Worm (Caenorhabditis elegans) whole organism, mixed stage, embryonic: Measurements from ENCODE around the gene F38B6.6.
A peak's percentile ranks its signal among the peaks of the same experiment; 100 is the strongest.

Source experiments
- blmp-1 ChIP-seq: fragments of 150-350 bp; optimal IDR thresholded peaks from 2 replicates; lab custom pipeline; 2014; ENCODE audit warnings: missing biosample characterization, missing genetic modification characterization
- ceh-43 ChIP-seq: fragments of 200-800 bp; sonication (Bioruptor generic); optimal IDR thresholded peaks from 2 replicates; lab custom pipeline; 2018; ENCODE audit warnings: mild to moderate bottlenecking, missing genetic modification characterization, moderate library complexity, missing compliant biosample characterization
- ceh-83 ChIP-seq: fragments of 200-800 bp; sonication (Bioruptor generic); optimal IDR thresholded peaks from 2 replicates; lab custom pipeline; 2018; ENCODE audit warnings: mild to moderate bottlenecking, missing genetic modification characterization, missing compliant biosample characterization
- ces-1 ChIP-seq: fragments of 150-350 bp; optimal IDR thresholded peaks from 2 replicates; lab custom pipeline; 2014; ENCODE audit warnings: missing biosample characterization, missing genetic modification reagents, missing genetic modification characterization
- elt-1 ChIP-seq: sonication (generic microtip); optimal IDR thresholded peaks from 2 replicates; lab custom pipeline; 2017; ENCODE audit warnings: missing genetic modification characterization, mild to moderate bottlenecking, missing compliant biosample characterization, antibody characterized with exemption, moderate library complexity, borderline replicate concordance; ENCODE audit not compliant: insufficient read depth
- elt-3 ChIP-seq: fragments of 150-350 bp; optimal IDR thresholded peaks from 2 replicates; lab custom pipeline; 2014; ENCODE audit warnings: missing biosample characterization, missing genetic modification characterization
- flh-1 ChIP-seq: fragments of 200-800 bp; sonication (Bioruptor generic); optimal IDR thresholded peaks from 2 replicates; lab custom pipeline; 2018; ENCODE audit warnings: mild to moderate bottlenecking, missing genetic modification characterization, moderate library complexity, missing compliant biosample characterization
- ham-2 ChIP-seq: fragments of 200-800 bp; sonication (Bioruptor generic); optimal IDR thresholded peaks from 2 replicates; lab custom pipeline; 2018; ENCODE audit warnings: mild to moderate bottlenecking, missing genetic modification characterization, missing compliant biosample characterization
- hlh-1 ChIP-seq: fragments of 150-350 bp; optimal IDR thresholded peaks from 2 replicates; lab custom pipeline; 2014; ENCODE audit warnings: missing biosample characterization, missing genetic modification reagents, missing genetic modification characterization
- lin-13 ChIP-seq: fragments of 150-350 bp; optimal IDR thresholded peaks from 2 replicates; lab custom pipeline; 2014; ENCODE audit warnings: missing biosample characterization, missing genetic modification characterization
- lin-32 ChIP-seq: fragments of 200-800 bp; sonication (Bioruptor generic); optimal IDR thresholded peaks from 2 replicates; lab custom pipeline; 2018; ENCODE audit warnings: mild to moderate bottlenecking, missing genetic modification characterization, missing compliant biosample characterization
- lsy-2 ChIP-seq: fragments of 150-350 bp; optimal IDR thresholded peaks from 2 replicates; lab custom pipeline; 2014; ENCODE audit warnings: missing biosample characterization, missing genetic modification characterization
- mab-5 ChIP-seq: fragments of 150-350 bp; optimal IDR thresholded peaks from 2 replicates; lab custom pipeline; 2014; ENCODE audit warnings: missing biosample characterization, missing genetic modification characterization
- mep-1 ChIP-seq: fragments of 150-350 bp; optimal IDR thresholded peaks from 2 replicates; lab custom pipeline; 2017; ENCODE audit warnings: missing biosample characterization, missing genetic modification reagents, missing genetic modification characterization, inconsistent platforms
- mls-2 ChIP-seq: sonication (generic microtip); optimal IDR thresholded peaks from 2 replicates; lab custom pipeline; 2016; ENCODE audit warnings: mild to moderate bottlenecking, missing genetic modification characterization, moderate library complexity, missing compliant biosample characterization
- nhr-12 ChIP-seq: fragments of 150-350 bp; optimal IDR thresholded peaks from 2 replicates; lab custom pipeline; 2014; ENCODE audit warnings: missing biosample characterization, missing genetic modification characterization
- nhr-237 ChIP-seq: fragments of 150-350 bp; optimal IDR thresholded peaks from 2 replicates; lab custom pipeline; 2014; ENCODE audit warnings: missing biosample characterization, missing genetic modification characterization
- nhr-28 ChIP-seq: fragments of 150-350 bp; optimal IDR thresholded peaks from 2 replicates; lab custom pipeline; 2014; ENCODE audit warnings: missing biosample characterization, missing genetic modification characterization
- nhr-76 ChIP-seq: sonication (generic microtip); optimal IDR thresholded peaks from 2 replicates; lab custom pipeline; 2017; ENCODE audit warnings: missing biosample characterization, missing genetic modification characterization
- pha-4 ChIP-seq: fragments of 150-350 bp; optimal IDR thresholded peaks from 2 replicates; lab custom pipeline; 2018; ENCODE audit warnings: missing biosample characterization, missing genetic modification reagents, missing genetic modification characterization
- sem-2 ChIP-seq: fragments of 200-800 bp; sonication (Bioruptor generic); optimal IDR thresholded peaks from 2 replicates; lab custom pipeline; 2018; ENCODE audit warnings: mild to moderate bottlenecking, missing genetic modification characterization, missing compliant biosample characterization
- snpc-4 ChIP-seq: fragments of 150-350 bp; optimal IDR thresholded peaks from 2 replicates; lab custom pipeline; 2014; ENCODE audit warnings: missing biosample characterization, missing genetic modification characterization
- sptf-1 ChIP-seq: sonication (generic microtip); optimal IDR thresholded peaks from 2 replicates; lab custom pipeline; 2017; ENCODE audit warnings: mild to moderate bottlenecking, missing genetic modification characterization, moderate library complexity, missing compliant biosample characterization
- tbx-8 ChIP-seq: fragments of 200-800 bp; sonication (Bioruptor generic); optimal IDR thresholded peaks from 2 replicates; lab custom pipeline; 2018; ENCODE audit warnings: mild to moderate bottlenecking, missing genetic modification characterization, moderate library complexity, missing compliant biosample characterization
- unc-39 ChIP-seq: fragments of 150-350 bp; optimal IDR thresholded peaks from 2 replicates; lab custom pipeline; 2014; ENCODE audit warnings: missing biosample characterization, missing genetic modification characterization
- unc-62 ChIP-seq: fragments of 150-350 bp; optimal IDR thresholded peaks from 2 replicates; lab custom pipeline; 2014; ENCODE audit warnings: missing biosample characterization, missing genetic modification reagents, missing genetic modification characterization
- zip-8 ChIP-seq: fragments of 150-350 bp; optimal IDR thresholded peaks from 2 replicates; lab custom pipeline; 2014; ENCODE audit warnings: missing biosample characterization, missing genetic modification characterization

Gene F38B6.6

ce11 chrX:6698267-6698666, 8.4 kb upstream of the F38B6.6 start, which contains the start of the genes F38B6.7 and F38B6.2:
Gene F38B6.7 (minus strand): TSS chrX:6698367.
Gene F38B6.2 (plus strand): TSS chrX:6698533.
- TF ChIP-seq sptf-1 (tag; lab: Kevin White, UChicago), result no peak
- no peak for TF ChIP-seq lin-13
- TF ChIP-seq sem-2, result no peak
- no peak for TF ChIP-seq mep-1 (tag; lab: Kevin White, UChicago)
- TF ChIP-seq, all 35 proteins: peak for 0

ce11 chrX:6693331-6693730, 3.4 kb upstream of the F38B6.6 start, which contains the start of gene F38B6.3:
Gene F38B6.3 (plus strand): TSS chrX:6693631.
- TF ChIP-seq unc-62 (GFP tag; lab: Kevin White, UChicago) (no peak), sptf-1 (tag; lab: Kevin White, UChicago) (no peak), ceh-43 (GFP tag; lab: Kevin White, UChicago) (no peak), blmp-1 (no peak)

ce11 chrX:6692896-6693295, 3.0 kb upstream of the F38B6.6 start:
- no peak for TF ChIP-seq hlh-1 (tag; lab: Kevin White, UChicago)
- TF ChIP-seq sptf-1 (tag; lab: Kevin White, UChicago), result no peak
- TF ChIP-seq mab-5 (tag; lab: Kevin White, UChicago), result no peak
- no peak for TF ChIP-seq mep-1 (tag; lab: Kevin White, UChicago)
- no peak for TF ChIP-seq lsy-2 (tag; lab: Kevin White, UChicago)
- TF ChIP-seq ces-1 (GFP tag; lab: Kevin White, UChicago), result peak; percentile 58
- no peak for TF ChIP-seq unc-39 (tag; lab: Kevin White, UChicago)

- TF ChIP-seq nhr-12 (tag; lab: Kevin White, UChicago), result no peak
- TF ChIP-seq ces-1 (GFP tag; lab: Kevin White, UChicago), result peak; percentile 93
- TF ChIP-seq nhr-76, result no peak
Observed at ce11 chrX:6691653-6692052, 1.8 kb upstream of the F38B6.6 start.

- peak; percentile 17 for TF ChIP-seq lin-32 (GFP tag; lab: Kevin White, UChicago)
- no peak for TF ChIP-seq ces-1 (GFP tag; lab: Kevin White, UChicago)
- peak; percentile 34 for TF ChIP-seq mls-2 (tag; lab: Kevin White, UChicago)
- TF ChIP-seq zip-8, result peak; percentile 56
Observed at ce11 chrX:6688953-6689562, 827 bp downstream of the F38B6.6 start.

- TF ChIP-seq ces-1 (GFP tag; lab: Kevin White, UChicago), result peak; percentile 37
- TF ChIP-seq flh-1 (GFP tag; lab: Kevin White, UChicago), result no peak
Observed at ce11 chrX:6687756-6688155, 2.1 kb downstream of the F38B6.6 start.

ce11 chrX:6687345-6687744, 2.5 kb downstream of the F38B6.6 start:
- TF ChIP-seq snpc-4 (no peak), unc-62 (GFP tag; lab: Kevin White, UChicago) (peak; percentile 6), tbx-8 (no peak), elt-1 (tag; lab: Kevin White, UChicago) (no peak)

- no peak for TF ChIP-seq mls-2 (tag; lab: Kevin White, UChicago)
- TF ChIP-seq elt-1 (tag; lab: Kevin White, UChicago), result no peak
- no peak for TF ChIP-seq nhr-28 (tag; lab: Kevin White, UChicago)
- no peak for TF ChIP-seq mab-5 (tag; lab: Kevin White, UChicago)
- TF ChIP-seq ham-2 (GFP tag; lab: Kevin White, UChicago), result no peak
- no peak for TF ChIP-seq pha-4
- no peak for TF ChIP-seq ceh-83 (GFP tag; lab: Kevin White, UChicago)
- TF ChIP-seq nhr-237 (tag; lab: Kevin White, UChicago), result no peak
- TF ChIP-seq unc-39 (tag; lab: Kevin White, UChicago), result no peak
- TF ChIP-seq ceh-43 (GFP tag; lab: Kevin White, UChicago), result no peak
- no peak for TF ChIP-seq zip-8
- TF ChIP-seq flh-1 (GFP tag; lab: Kevin White, UChicago), result no peak
- TF ChIP-seq elt-3 (tag; lab: Kevin White, UChicago), result no peak
- TF ChIP-seq, all 35 proteins: peak for 0
Observed at ce11 chrX:6682683-6683082, 7.2 kb downstream of the F38B6.6 start, which contains the start of gene F38B6.8. Gene F38B6.8 (minus strand): TSS chrX:6682783.
